Fruit fly (Drosophila melanogaster): ENCODE results near the gene Cbp80.

Gene Cbp80

DNA sequence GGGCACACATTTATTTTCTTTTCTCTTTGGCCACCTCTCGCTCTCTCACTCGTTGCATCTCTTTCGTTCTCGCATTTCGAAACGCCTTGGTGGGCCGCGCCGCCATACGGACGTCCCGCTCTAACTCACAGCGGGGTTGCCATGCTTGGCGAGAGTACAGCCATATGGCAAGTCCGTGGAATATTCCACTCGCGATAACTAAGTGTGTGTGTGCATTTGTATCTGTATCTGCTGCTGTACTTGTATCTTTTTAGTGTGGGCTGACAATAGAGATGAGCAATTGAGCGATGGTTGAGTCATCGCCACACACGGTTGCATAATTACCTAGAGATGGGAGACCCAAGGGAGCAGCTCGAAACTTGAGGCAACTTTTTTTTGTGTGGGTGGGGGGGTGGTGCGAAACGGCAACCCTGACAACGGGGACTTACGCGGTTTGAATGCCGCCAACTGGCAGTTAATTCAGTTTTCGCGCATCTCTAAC lies 34.7 kb downstream of the Cbp80 start (continued):
- peak; percentile 67 for TF ChIP-seq CG6854 (GFP tag; optimal IDR thresholded peaks at IDR 0.05)
- peak; percentile 60 for TF ChIP-seq dac (GFP tag; optimal IDR thresholded peaks at IDR 0.05)
- peak; percentile 77 for TF ChIP-seq CG8632 (GFP tag; optimal IDR thresholded peaks at IDR 0.05)
- TF ChIP-seq CG10631 (GFP tag; optimal IDR thresholded peaks at IDR 0.05): peak; percentile 80
- TF ChIP-seq CG7368 (GFP tag; optimal IDR thresholded peaks at IDR 0.05): peak; percentile 80
- peak; percentile 89 for TF ChIP-seq cyc (GFP tag; optimal IDR thresholded peaks at IDR 0.05)
- TF ChIP-seq CG3032 (tag; optimal IDR thresholded peaks at IDR 0.05): peak; percentile 67
- TF ChIP-seq Met (GFP tag; optimal IDR thresholded peaks at IDR 0.05): peak; percentile 86
- peak; percentile 74 for TF ChIP-seq Hr4 (GFP tag; optimal IDR thresholded peaks at IDR 0.05)
- TF ChIP-seq Ets21C (GFP tag; optimal IDR thresholded peaks at IDR 0.05): peak; percentile 82
- TF ChIP-seq CG8319 (GFP tag; optimal IDR thresholded peaks at IDR 0.05): peak; percentile 73
- TF ChIP-seq lz (GFP tag; optimal IDR thresholded peaks at IDR 0.05): peak; percentile 91
- TF ChIP-seq Smox (GFP tag; optimal IDR thresholded peaks at IDR 0.05): peak; percentile 87
- peak; percentile 32 for TF ChIP-seq CG9139 (GFP tag; optimal IDR thresholded peaks at IDR 0.05)
- peak; percentile 90 for TF ChIP-seq CG6163 (GFP tag; IDR thresholded peaks at IDR 0.05)
- peak; percentile 66 for TF ChIP-seq CG16779 (tag; optimal IDR thresholded peaks at IDR 0.05)
- TF ChIP-seq ss (GFP tag; optimal IDR thresholded peaks at IDR 0.05): peak; percentile 67 to 71
- TF ChIP-seq Sox102F (GFP tag; optimal IDR thresholded peaks at IDR 0.05): peak; percentile 77
- peak; percentile 32 to 47 for TF ChIP-seq salr (GFP tag; optimal IDR thresholded peaks at IDR 0.05)
- peak; percentile 99 for TF ChIP-seq vri (GFP tag; optimal IDR thresholded peaks at IDR 0.05)
- peak; percentile 73 for TF ChIP-seq CG15336 (GFP tag; IDR thresholded peaks at IDR 0.05)
- TF ChIP-seq CG10669 (GFP tag; optimal IDR thresholded peaks at IDR 0.05): peak; percentile 72
- TF ChIP-seq esn (GFP tag; optimal IDR thresholded peaks at IDR 0.05): peak; percentile 84
- peak; percentile 89 for TF ChIP-seq CG31627 (GFP tag; optimal IDR thresholded peaks at IDR 0.05)
- TF ChIP-seq CG11902 (GFP tag; optimal IDR thresholded peaks at IDR 0.05): peak; percentile 83
- peak; percentile 89 for TF ChIP-seq fkh (GFP tag; optimal IDR thresholded peaks at IDR 0.05)
- peak; percentile 8 for TF ChIP-seq CG11762 (GFP tag; optimal IDR thresholded peaks at IDR 0.05; ENCODE audit: insufficient read depth)
- peak; percentile 78 for TF ChIP-seq Sox15 (GFP tag; optimal IDR thresholded peaks at IDR 0.05)
- peak; percentile 92 for TF ChIP-seq eg (GFP tag; IDR thresholded peaks at IDR 0.05)
- TF ChIP-seq Eip93F (GFP tag; optimal IDR thresholded peaks at IDR 0.05): peak; percentile 36
- peak; percentile 59 for TF ChIP-seq fd85E (GFP tag; optimal IDR thresholded peaks at IDR 0.05)
- peak; percentile 84 for TF ChIP-seq OdsH (GFP tag; optimal IDR thresholded peaks at IDR 0.05)
- TF ChIP-seq CG6276 (GFP tag; optimal IDR thresholded peaks at IDR 0.05): peak; percentile 72

DNA sequence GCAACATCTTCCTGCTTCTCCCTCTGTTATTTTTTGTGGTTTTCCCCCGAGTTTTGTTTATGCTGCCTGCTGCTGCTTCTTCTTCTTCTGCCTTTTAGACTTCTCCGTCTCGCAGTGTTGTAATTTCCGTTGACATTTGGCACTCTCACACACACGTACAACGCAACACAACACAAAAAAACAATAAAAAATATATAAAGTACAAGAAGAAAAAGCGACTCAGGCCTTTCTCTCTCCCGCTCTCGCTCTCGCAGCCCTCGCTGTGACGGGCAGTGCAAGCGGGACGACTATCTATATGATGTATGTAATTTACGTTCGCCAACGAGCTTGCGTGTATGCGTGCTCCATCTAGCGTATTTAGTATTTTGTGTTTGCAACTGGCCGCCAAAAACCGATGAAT lies 36.3 kb downstream of the Cbp80 start:
- TF ChIP-seq CG32006 (GFP tag; optimal IDR thresholded peaks at IDR 0.05) (peak; percentile 81), CG7368 (GFP tag; optimal IDR thresholded peaks at IDR 0.05) (no peak), CG8119 (GFP tag; IDR thresholded peaks at IDR 0.05) (peak; percentile 69), svp (GFP tag) (peak; percentile 93), spab (GFP tag; optimal IDR thresholded peaks at IDR 0.05) (peak; percentile 71), CG31627 (GFP tag; optimal IDR thresholded peaks at IDR 0.05) (no peak), dac (GFP tag; optimal IDR thresholded peaks at IDR 0.05) (peak; percentile 75), CG3032 (tag; optimal IDR thresholded peaks at IDR 0.05) (peak; percentile 63), CG6792 (GFP tag; optimal IDR thresholded peaks at IDR 0.05) (no peak), achi (GFP tag; optimal IDR thresholded peaks at IDR 0.05) (peak; percentile 60), Eip93F (GFP tag; optimal IDR thresholded peaks at IDR 0.05) (peak; percentile 2), CG34406 (GFP tag; optimal IDR thresholded peaks at IDR 0.05) (peak; percentile 42), net (GFP tag; optimal IDR thresholded peaks at IDR 0.05) (peak; percentile 75), fd59A (GFP tag; optimal IDR thresholded peaks at IDR 0.05) (peak; percentile 52), fd85E (GFP tag; optimal IDR thresholded peaks at IDR 0.05) (no peak), Lpt (GFP tag; optimal IDR thresholded peaks at IDR 0.05) (peak; percentile 81), CG16779 (tag; optimal IDR thresholded peaks at IDR 0.05) (peak; percentile 83), fkh (GFP tag; optimal IDR thresholded peaks at IDR 0.05) (peak; percentile 62), CG9139 (GFP tag; optimal IDR thresholded peaks at IDR 0.05) (peak; percentile 82), eg (GFP tag; IDR thresholded peaks at IDR 0.05) (peak; percentile 88), CG6808 (GFP tag; optimal IDR thresholded peaks at IDR 0.05) (peak; percentile 81), CG1621 (tag; optimal IDR thresholded peaks at IDR 0.05) (peak; percentile 58), Hr38 (GFP tag; optimal IDR thresholded peaks at IDR 0.05) (no peak), Sox15 (GFP tag; optimal IDR thresholded peaks at IDR 0.05) (no peak), lz (GFP tag; optimal IDR thresholded peaks at IDR 0.05) (peak; percentile 14), Eip75B (GFP tag; optimal IDR thresholded peaks at IDR 0.05) (peak; percentile 39), Eip78C (GFP tag) (peak; percentile 50), Ets21C (GFP tag; optimal IDR thresholded peaks at IDR 0.05) (no peak), Smox (GFP tag; optimal IDR thresholded peaks at IDR 0.05) (peak; percentile 13), CG3919 (GFP tag; optimal IDR thresholded peaks at IDR 0.05) (no peak), CG11902 (GFP tag; optimal IDR thresholded peaks at IDR 0.05) (no peak), CG8319 (GFP tag; optimal IDR thresholded peaks at IDR 0.05) (no peak)

All from whole organism, prepupa.